Worm (Caenorhabditis elegans): ENCODE data around the gene imp-3.

- no peak for TF ChIP-seq ham-2 (GFP tag; optimal IDR thresholded peaks at IDR 0.05)
- TF ChIP-seq elt-1 (tag; optimal IDR thresholded peaks at IDR 0.05; ENCODE audit: borderline replicate concordance, insufficient read depth): no peak
- no peak for TF ChIP-seq blmp-1 (tag; optimal IDR thresholded peaks at IDR 0.05)
- TF ChIP-seq ces-1 (GFP tag; optimal IDR thresholded peaks at IDR 0.05): no peak
- no peak for TF ChIP-seq ztf-11 (tag; optimal IDR thresholded peaks at IDR 0.05)
Observed at ce11 chrIV:7796432-7797113, 7.2 kb upstream of the imp-3 start, which contains the start of gene sgo-1.

All from whole organism, mixed stage, embryonic.